Fruit fly (Drosophila melanogaster): Measurements from ENCODE around the gene ND-B22.

Gene ND-B22

DNA sequence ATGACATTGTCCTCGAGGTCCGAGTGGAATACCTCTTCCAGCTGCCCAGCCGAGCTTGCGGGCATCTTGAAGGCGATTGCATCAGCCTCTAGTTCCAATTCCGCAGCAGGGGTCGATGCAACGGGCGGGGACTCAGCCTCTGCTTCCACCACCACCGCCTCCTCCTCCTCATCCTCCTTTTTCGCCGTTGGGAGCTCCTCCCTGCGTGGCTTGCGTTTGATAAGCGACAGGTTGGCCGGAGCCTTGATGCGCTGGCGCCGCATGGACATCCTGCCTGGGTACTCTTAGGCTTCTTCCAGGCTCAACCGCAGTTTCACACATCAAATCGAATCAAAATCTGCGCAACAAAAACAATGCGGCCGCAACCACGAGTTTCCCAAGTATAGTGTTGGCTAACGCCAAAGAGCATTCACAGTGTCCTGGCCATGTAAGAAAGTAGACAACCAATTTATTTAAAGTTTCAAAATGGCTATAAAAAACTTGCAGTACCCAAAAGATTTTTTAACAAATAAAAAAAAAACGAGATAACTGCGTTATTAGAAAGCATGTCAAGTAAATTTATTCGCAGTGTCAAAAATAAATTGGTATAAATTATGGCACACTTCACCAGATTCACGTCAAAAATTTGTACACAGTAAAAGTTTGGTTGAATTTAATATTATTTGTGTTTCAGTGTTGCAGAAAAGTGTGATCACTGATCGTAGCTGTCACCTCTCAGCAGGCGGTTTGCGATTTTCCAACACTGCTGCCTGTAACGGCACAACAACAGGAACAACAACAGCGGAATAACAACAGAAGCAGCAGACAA, 2.7 kb upstream of the ND-B22 start, which contains the start of the genes Bdp1 and CG6565 (continued):
- TF ChIP-seq CoRest (tag; optimal IDR thresholded peaks at IDR 0.05) (peak; percentile 99), pnt (GFP tag; optimal IDR thresholded peaks at IDR 0.05) (peak; percentile 99), tx (GFP tag; optimal IDR thresholded peaks at IDR 0.05) (peak; percentile 99), CG4617 (GFP tag; optimal IDR thresholded peaks at IDR 0.05; ENCODE audit: borderline replicate concordance) (peak; percentile 98), Sin3A (optimal IDR thresholded peaks at IDR 0.05) (peak; percentile 91), CG3407 (GFP tag; optimal IDR thresholded peaks at IDR 0.05) (peak; percentile 94), CG12391 (tag; optimal IDR thresholded peaks at IDR 0.05) (peak; percentile 98), CG7556 (GFP tag; optimal IDR thresholded peaks at IDR 0.05) (peak; percentile 98), disco-r (GFP tag; optimal IDR thresholded peaks at IDR 0.05) (peak; percentile 98), otp (GFP tag; IDR thresholded peaks at IDR 0.05) (peak; percentile 80), CG2712 (tag; optimal IDR thresholded peaks at IDR 0.05) (peak; percentile 96), maf-S (GFP tag; optimal IDR thresholded peaks at IDR 0.05) (peak; percentile 98), Ssrp (tag; optimal IDR thresholded peaks at IDR 0.05) (peak; percentile 98), br (optimal IDR thresholded peaks at IDR 0.05) (no peak), Side (GFP tag; optimal IDR thresholded peaks at IDR 0.05) (peak; percentile 98), Stat92E (GFP tag; optimal IDR thresholded peaks at IDR 0.05) (peak in 1 of 3 experiments; percentile 55), Optix (GFP tag; IDR thresholded peaks at IDR 0.05) (peak; percentile 89), cad (GFP tag; optimal IDR thresholded peaks at IDR 0.05) (no peak), CG4404 (GFP tag; IDR thresholded peaks at IDR 0.05) (peak; percentile 98), CG7357 (GFP tag; IDR thresholded peaks at IDR 0.05) (peak; percentile 91), CG34224 (GFP tag; IDR thresholded peaks at IDR 0.05; ENCODE audit: partially characterized antibody) (no peak), Mad (GFP tag; optimal IDR thresholded peaks at IDR 0.05) (peak; percentile 97), CG11456 (GFP tag; IDR thresholded peaks at IDR 0.05) (peak; percentile 93), nom (GFP tag; optimal IDR thresholded peaks at IDR 0.05) (peak; percentile 80), toy (GFP tag; IDR thresholded peaks at IDR 0.05) (peak; percentile 78), E2f2 (GFP tag; IDR thresholded peaks at IDR 0.05) (peak; percentile 76), klu (GFP tag; IDR thresholded peaks at IDR 0.05) (peak; percentile 97), MESR4 (GFP tag; optimal IDR thresholded peaks at IDR 0.05) (peak; percentile 79), MBD-R2 (GFP tag; IDR thresholded peaks at IDR 0.05) (peak; percentile 87), croc (GFP tag; conservative IDR thresholded peaks at IDR 0.05) (peak; percentile 95), tup (GFP tag; optimal IDR thresholded peaks at IDR 0.05) (peak; percentile 94), chm (GFP tag; IDR thresholded peaks at IDR 0.05) (peak; percentile 91), Taf1 (GFP tag; IDR thresholded peaks at IDR 0.05) (peak; percentile 90), Antp (GFP tag; optimal IDR thresholded peaks at IDR 0.05) (peak; percentile 98), h (optimal IDR thresholded peaks at IDR 0.05) (no peak), CG43689 (GFP tag; IDR thresholded peaks at IDR 0.05) (peak; percentile 79), scrt (GFP tag; optimal IDR thresholded peaks at IDR 0.05) (peak; percentile 86), CG14050 (GFP tag; IDR thresholded peaks at IDR 0.05) (peak; percentile 92), CG6254 (GFP tag; optimal IDR thresholded peaks at IDR 0.05) (peak; percentile 91), H15 (GFP tag; IDR thresholded peaks at IDR 0.05) (peak; percentile 93), sna (GFP tag; IDR thresholded peaks at IDR 0.05; ENCODE audit: partially characterized antibody) (no peak), Usf (GFP tag; optimal IDR thresholded peaks at IDR 0.05) (peak; percentile 97), bowl (GFP tag; IDR thresholded peaks at IDR 0.05) (peak; percentile 68; the same call in 1 of the 2 replicates), CG2678 (tag; optimal IDR thresholded peaks at IDR 0.05) (peak; percentile 97), Poxn (GFP tag; IDR thresholded peaks at IDR 0.05) (peak; percentile 94), HLHmδ (GFP tag; optimal IDR thresholded peaks at IDR 0.05) (no peak), row (GFP tag; IDR thresholded peaks at IDR 0.05) (peak; percentile 98), NFAT (GFP tag; IDR thresholded peaks at IDR 0.05) (peak; percentile 90), rib (GFP tag; IDR thresholded peaks at IDR 0.05) (peak; percentile 96), CG6765 (GFP tag; optimal IDR thresholded peaks at IDR 0.05) (peak; percentile 85), CG32532 (GFP tag; IDR thresholded peaks at IDR 0.05) (peak; percentile 95)

Data from whole organism, embryonic.